Fruit fly (Drosophila melanogaster): ENCODE results near the gene Pdp1.

- TF ChIP-seq CG8478 (optimal IDR thresholded peaks at IDR 0.05) (no peak), CTCF (optimal IDR thresholded peaks at IDR 0.05) (no peak)
These were observed 76.9 kb downstream of the Pdp1 start for dm6 chr3L:7790224-7790623.
